Fruit fly (Drosophila melanogaster): Measurements from ENCODE around the gene Spn38F.

DNA sequence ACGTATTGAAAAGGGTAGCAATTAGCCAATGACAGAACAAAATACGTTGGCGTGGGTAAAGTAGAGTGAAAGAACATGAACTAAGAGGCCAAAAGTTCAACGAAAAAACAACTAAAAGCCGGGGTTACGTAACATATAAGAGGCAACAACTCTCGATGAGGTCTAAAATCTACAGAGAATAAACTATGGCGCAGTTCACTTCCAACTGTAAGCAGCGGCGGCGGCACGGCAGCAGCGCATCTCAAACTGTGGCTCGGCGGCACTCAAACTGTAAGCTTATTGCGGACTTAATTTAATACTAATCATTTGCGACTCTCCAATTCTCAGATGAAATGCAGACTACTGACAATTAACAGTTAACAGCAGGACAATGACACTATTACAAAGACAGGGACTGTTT, 36.7 kb upstream of the Spn38F start:
- TF ChIP-seq usp (GFP tag; optimal IDR thresholded peaks at IDR 0.05) (no peak), CG8478 (optimal IDR thresholded peaks at IDR 0.05) (no peak), Dll (optimal IDR thresholded peaks at IDR 0.05) (no peak), psq (optimal IDR thresholded peaks at IDR 0.05) (no peak)
